Worm (Caenorhabditis elegans): ENCODE data around the gene fbxb-84.
A peak's percentile ranks its signal among the peaks of the same experiment; 100 is the strongest.

The fbxb-84 gene

ce11 chrIII:151084-151483 is 4.8 kb upstream of the fbxb-84 start:
- TF ChIP-seq ztf-4 (tag; optimal IDR thresholded peaks at IDR 0.05) = no peak
- no peak for TF ChIP-seq unc-130 (tag; optimal IDR thresholded peaks at IDR 0.05)

ce11 chrIII:149132-149531 is 2.9 kb upstream of the fbxb-84 start:
- no peak for TF ChIP-seq efl-1 (optimal IDR thresholded peaks at IDR 0.05)
- peak in 1 of 2 experiments; percentile 69 for TF ChIP-seq efl-1 (GFP tag; optimal IDR thresholded peaks at IDR 0.05 in 1 of 2)
- TF ChIP-seq ets-5 (GFP tag; IDR thresholded peaks at IDR 0.05) = no peak

ce11 chrIII:147570-148076 is 1.4 kb upstream of the fbxb-84 start, which contains the start of gene sqst-5:
sqst-5 (minus strand) TSS chrIII:147620.
- TF ChIP-seq lir-3 (tag; optimal IDR thresholded peaks at IDR 0.05; ENCODE audit: poor library complexity) (no peak), elt-2 (tag; optimal IDR thresholded peaks at IDR 0.05) (peak; percentile 36)

- no peak for TF ChIP-seq ceh-63 (GFP tag; optimal IDR thresholded peaks at IDR 0.05)
- no peak for TF ChIP-seq ceh-8 (GFP tag; optimal IDR thresholded peaks at IDR 0.05)
- TF ChIP-seq lin-39 (tag; optimal IDR thresholded peaks at IDR 0.05) = no peak
- no peak for TF ChIP-seq unc-130 (tag; optimal IDR thresholded peaks at IDR 0.05)
- TF ChIP-seq unc-30 (tag; optimal IDR thresholded peaks at IDR 0.05) = no peak
- no peak for TF ChIP-seq lin-14 (GFP tag; optimal IDR thresholded peaks at IDR 0.05)
- TF ChIP-seq fkh-10 (GFP tag; optimal IDR thresholded peaks at IDR 0.05) = no peak
- no peak for TF ChIP-seq dsc-1 (tag; optimal IDR thresholded peaks at IDR 0.05)
- TF ChIP-seq nhr-76 (tag; optimal IDR thresholded peaks at IDR 0.05) = no peak
- no peak for TF ChIP-seq lin-13 (GFP tag; optimal IDR thresholded peaks at IDR 0.05)
Measured at ce11 chrIII:145078-145477, 1.2 kb downstream of the fbxb-84 start, which contains the start of the genes T17A3.12 and fbxb-83. T17A3.12 (minus strand) TSS chrIII:145178. fbxb-83 (minus strand) TSS chrIII:145211.

ce11 chrIII:143121-143520 is 3.1 kb downstream of the fbxb-84 start, which contains the start of gene fbxb-82:
fbxb-82 (minus strand) TSS chrIII:143221.
- no peak for TF ChIP-seq efl-1 (optimal IDR thresholded peaks at IDR 0.05)
- peak in 1 of 2 experiments; percentile 1 for TF ChIP-seq efl-1 (GFP tag; optimal IDR thresholded peaks at IDR 0.05 in 1 of 2)
- TF ChIP-seq unc-86 (tag; optimal IDR thresholded peaks at IDR 0.05) = no peak

- TF ChIP-seq sup-37 (GFP tag; optimal IDR thresholded peaks at IDR 0.05) = no peak
- no peak for TF ChIP-seq lin-35 (GFP tag; optimal IDR thresholded peaks at IDR 0.05)
- no peak for TF ChIP-seq zag-1 (tag; optimal IDR thresholded peaks at IDR 0.05)
- TF ChIP-seq fos-1 (tag; optimal IDR thresholded peaks at IDR 0.05) = no peak
- TF ChIP-seq nhr-47 (tag; optimal IDR thresholded peaks at IDR 0.05) = no peak
- no peak for TF ChIP-seq nhr-11 (tag; optimal IDR thresholded peaks at IDR 0.05)
- TF ChIP-seq unc-62 (GFP tag; optimal IDR thresholded peaks at IDR 0.05) = no peak
- no peak for TF ChIP-seq sox-4 (tag; optimal IDR thresholded peaks at IDR 0.05)
- no peak for TF ChIP-seq tbx-2 (tag; optimal IDR thresholded peaks at IDR 0.05)
- TF ChIP-seq isw-1 (GFP tag; IDR thresholded peaks at IDR 0.05) = no peak
- TF ChIP-seq snu-23 (GFP tag; optimal IDR thresholded peaks at IDR 0.05) = no peak
- TF ChIP-seq vab-15 (tag; optimal IDR thresholded peaks at IDR 0.05) = no peak
- no peak for TF ChIP-seq aha-1 (tag; optimal IDR thresholded peaks at IDR 0.05)
- no peak for TF ChIP-seq xbp-1 (tag; optimal IDR thresholded peaks at IDR 0.05)
- no peak for TF ChIP-seq ceh-90 (tag; optimal IDR thresholded peaks at IDR 0.05)
- no peak for TF ChIP-seq fkh-8 (tag; optimal IDR thresholded peaks at IDR 0.05)
- TF ChIP-seq F16B12.6 (tag; optimal IDR thresholded peaks at IDR 0.05) = no peak
- TF ChIP-seq mab-9 (GFP tag; IDR thresholded peaks at IDR 0.05) = no peak
- TF ChIP-seq aly-2 (tag; optimal IDR thresholded peaks at IDR 0.05) = no peak
- TF ChIP-seq ceh-88 (GFP tag; IDR thresholded peaks at IDR 0.05) = no peak
Measured at ce11 chrIII:140904-141303, 5.4 kb downstream of the fbxb-84 start, which contains the start of gene fbxb-81. fbxb-81 (minus strand) TSS chrIII:141217.
